Fruit fly (Drosophila melanogaster): ENCODE measurements around the gene PKD.
A peak's percentile ranks its signal among the peaks of the same experiment; 100 is the strongest.

The PKD gene

dm6 chr3R:18283441-18283840 is 30.8 kb downstream of the PKD start, which contains the start of the genes CG14312 and CG8064 (continued):
- no peak for TF ChIP-seq CG9727 (GFP tag; optimal IDR thresholded peaks at IDR 0.05)
- peak; percentile 67 for TF ChIP-seq knrl (GFP tag; IDR thresholded peaks at IDR 0.05; ENCODE audit: partially characterized antibody)
- no peak for TF ChIP-seq CG3281 (GFP tag; optimal IDR thresholded peaks at IDR 0.05)
- peak; percentile 48 for TF ChIP-seq Lhr (GFP tag; optimal IDR thresholded peaks at IDR 0.05)
- TF ChIP-seq abd-A (tag; optimal IDR thresholded peaks at IDR 0.05): no peak
- peak; percentile 99 for TF ChIP-seq Myb (GFP tag; optimal IDR thresholded peaks at IDR 0.05)
- TF ChIP-seq CG32767 (GFP tag; IDR thresholded peaks at IDR 0.05): no peak
- no peak for TF ChIP-seq CG3163 (GFP tag; optimal IDR thresholded peaks at IDR 0.05)
- TF ChIP-seq oc (tag; optimal IDR thresholded peaks at IDR 0.05): no peak
- TF ChIP-seq CG4404 (GFP tag; IDR thresholded peaks at IDR 0.05): no peak
- 0 out of 2 replicates have a peak, but pooled peaks have one; percentile 25 for TF ChIP-seq vvl (GFP tag; IDR thresholded peaks at IDR 0.05)
- TF ChIP-seq Rx (GFP tag; IDR thresholded peaks at IDR 0.05): no peak
- TF ChIP-seq nerfin-2 (GFP tag; IDR thresholded peaks at IDR 0.05; ENCODE audit: partially characterized antibody): peak; percentile 30; the same call in 1 of the 2 replicates
- no peak for TF ChIP-seq CG4820 (GFP tag; optimal IDR thresholded peaks at IDR 0.05)
- TF ChIP-seq H15 (GFP tag; IDR thresholded peaks at IDR 0.05): no peak
- TF ChIP-seq tx (GFP tag; optimal IDR thresholded peaks at IDR 0.05): no peak
- peak; percentile 64 for TF ChIP-seq Scr (GFP tag; IDR thresholded peaks at IDR 0.05; ENCODE audit: partially characterized antibody)
- TF ChIP-seq sqz (GFP tag; optimal IDR thresholded peaks at IDR 0.05): no peak
- TF ChIP-seq CG11696 (GFP tag; IDR thresholded peaks at IDR 0.05): no peak
- TF ChIP-seq Camta (GFP tag; optimal IDR thresholded peaks at IDR 0.05): no peak
- no peak for TF ChIP-seq CG13296 (GFP tag; optimal IDR thresholded peaks at IDR 0.05)
- peak; percentile 4 for TF ChIP-seq CG15601 (tag; optimal IDR thresholded peaks at IDR 0.05)
- no peak for TF ChIP-seq MTF-1 (GFP tag; optimal IDR thresholded peaks at IDR 0.05; ENCODE audit: borderline replicate concordance)
- no peak for TF ChIP-seq CG2889 (GFP tag; IDR thresholded peaks at IDR 0.05)
- TF ChIP-seq gcm (GFP tag; optimal IDR thresholded peaks at IDR 0.05): no peak
- peak; percentile 5 for TF ChIP-seq CG2120 (GFP tag; optimal IDR thresholded peaks at IDR 0.05)
- peak; percentile 91 for TF ChIP-seq cwo (GFP tag; optimal IDR thresholded peaks at IDR 0.05)
- TF ChIP-seq MESR4 (GFP tag; optimal IDR thresholded peaks at IDR 0.05): peak; percentile 62
- TF ChIP-seq Doc3 (GFP tag; IDR thresholded peaks at IDR 0.05; ENCODE audit: partially characterized antibody): peak; percentile 21; the same call in 1 of the 3 replicates
- TF ChIP-seq luna (GFP tag; optimal IDR thresholded peaks at IDR 0.05): no peak
- peak; percentile 66 for TF ChIP-seq HLH4C (GFP tag; IDR thresholded peaks at IDR 0.05; ENCODE audit: partially characterized antibody)
- no peak for TF ChIP-seq CG5953 (GFP tag; IDR thresholded peaks at IDR 0.05)
- TF ChIP-seq YL-1 (GFP tag; optimal IDR thresholded peaks at IDR 0.05): peak; percentile 93
- TF ChIP-seq CG14710 (tag; optimal IDR thresholded peaks at IDR 0.05): peak; percentile 32
- peak; percentile 75; the same call in 3 of the 4 replicates for TF ChIP-seq Dll (GFP tag; IDR thresholded peaks at IDR 0.05; ENCODE audit: partially characterized antibody)
- no peak for TF ChIP-seq esg (GFP tag; conservative IDR thresholded peaks at IDR 0.05)
- peak; percentile 68 for TF ChIP-seq CG16813 (GFP tag; IDR thresholded peaks at IDR 0.05; ENCODE audit: partially characterized antibody)
- TF ChIP-seq ci (GFP tag; IDR thresholded peaks at IDR 0.05): no peak
- TF ChIP-seq B-H2 (GFP tag; optimal IDR thresholded peaks at IDR 0.05): peak; percentile 4
- no peak for TF ChIP-seq Doc2 (GFP tag; IDR thresholded peaks at IDR 0.05)
- no peak for TF ChIP-seq ssp (GFP tag; IDR thresholded peaks at IDR 0.05)
- no peak for TF ChIP-seq Gug (GFP tag; IDR thresholded peaks at IDR 0.05)
- 0 out of 4 replicates have a peak, but pooled peaks have one; percentile 21 for TF ChIP-seq chinmo (GFP tag; IDR thresholded peaks at IDR 0.05; ENCODE audit: partially characterized antibody)
- no peak for TF ChIP-seq btn (GFP tag; optimal IDR thresholded peaks at IDR 0.05)
- TF ChIP-seq CG3847 (GFP tag; IDR thresholded peaks at IDR 0.05): peak; percentile 76
- no peak for TF ChIP-seq lov (optimal IDR thresholded peaks at IDR 0.05)
- TF ChIP-seq lov (GFP tag; IDR thresholded peaks at IDR 0.05): no peak
- no peak for TF ChIP-seq ham (GFP tag; IDR thresholded peaks at IDR 0.05)
- TF ChIP-seq sc (optimal IDR thresholded peaks at IDR 0.05): no peak
- TF ChIP-seq sc (GFP tag; optimal IDR thresholded peaks at IDR 0.05): no peak
- TF ChIP-seq Sry-δ (GFP tag; optimal IDR thresholded peaks at IDR 0.05): peak; percentile 94
